Worm (Caenorhabditis elegans) whole organism, young adult: ENCODE data around the gene kin-20.

Experiments
- B0019.2 ChIP-seq: fragments of 200-800 bp; sonication (Bioruptor generic); conservative IDR thresholded peaks from 2 replicates; pipeline ENCODE4 v1.3.6; 2022; ENCODE audit warnings: missing genetic modification reagents, missing genetic modification characterization, missing compliant biosample characterization
- F37B4.10 ChIP-seq: fragments of 200-800 bp; sonication (Bioruptor generic); IDR thresholded peaks from 2 replicates; pipeline ENCODE4 v1.3.6; 2022; ENCODE audit warnings: missing genetic modification characterization, missing compliant biosample characterization
- T07F8.4 ChIP-seq: sonication (generic microtip); optimal IDR thresholded peaks from 2 replicates; lab custom pipeline; 2016; ENCODE audit warnings: mild to moderate bottlenecking, missing genetic modification characterization, moderate library complexity, missing compliant biosample characterization
- ceh-40 ChIP-seq: fragments of 200-800 bp; sonication (Bioruptor generic); IDR thresholded peaks from 2 replicates; pipeline ENCODE4 v1.3.6; 2022; ENCODE audit warnings: missing genetic modification characterization, missing compliant biosample characterization
- dpl-1 ChIP-seq: fragments of 150-350 bp; optimal IDR thresholded peaks from 2 replicates; lab custom pipeline; 2014; ENCODE audit warnings: missing biosample characterization, missing genetic modification reagents, missing genetic modification characterization
- egl-18 ChIP-seq: fragments of 200-800 bp; sonication (Bioruptor generic); IDR thresholded peaks from 2 replicates; pipeline ENCODE4 v1.3.6; 2022; ENCODE audit warnings: missing genetic modification reagents, missing genetic modification characterization, missing compliant biosample characterization
- him-1 ChIP-seq: sonication (generic microtip); optimal IDR thresholded peaks from 2 replicates; lab custom pipeline; 2016; ENCODE audit warnings: missing genotype, missing genetic modification reagents, missing genetic modification characterization, missing compliant biosample characterization
- nhr-179 ChIP-seq: sonication (generic microtip); optimal IDR thresholded peaks from 2 replicates; lab custom pipeline; 2016; ENCODE audit warnings: mild to moderate bottlenecking, missing genetic modification characterization, missing compliant biosample characterization
- nhr-90 ChIP-seq: sonication (generic microtip); optimal IDR thresholded peaks from 2 replicates; lab custom pipeline; 2016; ENCODE audit warnings: missing genotype, mild to moderate bottlenecking, missing genetic modification characterization, missing compliant biosample characterization
- pha-4 ChIP-seq: fragments of 150-350 bp; sonication (generic microtip); optimal IDR thresholded peaks from 2 replicates; lab custom pipeline; 2014; ENCODE audit warnings: missing biosample characterization, missing genetic modification reagents, missing genetic modification characterization
- unc-62 ChIP-seq: fragments of 150-350 bp; optimal IDR thresholded peaks from 2 replicates; lab custom pipeline; 2014; ENCODE audit warnings: missing biosample characterization, missing genetic modification reagents, missing genetic modification characterization
- zim-3 ChIP-seq: sonication (generic microtip); optimal IDR thresholded peaks from 2 replicates; lab custom pipeline; 2017; ENCODE audit warnings: mild to moderate bottlenecking, missing genetic modification characterization, moderate library complexity, missing compliant biosample characterization
- ztf-18 ChIP-seq: sonication (generic microtip); optimal IDR thresholded peaks from 2 replicates; lab custom pipeline; 2016; ENCODE audit warnings: missing genotype, mild to moderate bottlenecking, missing genetic modification characterization, missing compliant biosample characterization

DNA sequence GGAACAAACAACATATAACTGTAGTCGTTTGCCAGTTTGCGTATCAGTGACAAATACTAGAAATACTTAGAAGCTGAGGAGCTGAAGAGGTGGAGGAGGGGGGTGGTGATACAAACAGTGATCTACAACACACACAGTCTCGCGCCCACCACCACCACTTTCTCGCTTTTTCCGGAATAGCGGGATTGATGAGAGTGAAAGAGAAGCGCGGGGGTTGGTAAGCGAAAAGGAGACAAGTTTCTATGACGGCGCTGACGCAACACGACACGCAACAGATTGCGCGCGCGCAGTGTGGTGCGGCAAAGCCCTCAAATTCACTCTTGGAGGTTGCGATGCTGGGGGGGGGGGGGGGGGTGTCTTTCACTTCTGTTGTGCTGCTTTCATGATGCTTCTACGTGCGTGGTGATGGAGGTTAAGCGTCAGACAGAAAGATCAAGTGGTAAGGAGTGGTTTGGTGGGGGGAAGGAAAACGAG lies at the start of gene kin-20:
- no peak for TF ChIP-seq T07F8.4 (tag; lab: Kevin White, UChicago)
- TF ChIP-seq zim-3 (tag; lab: Kevin White, UChicago) = no peak
- no peak for TF ChIP-seq dpl-1 (GFP tag; lab: Kevin White, UChicago)
- TF ChIP-seq egl-18 (GFP tag; lab: Robert Waterston, UW) = no peak
- TF ChIP-seq pha-4 (tag; lab: Kevin White, UChicago) = no peak
- TF ChIP-seq F37B4.10 (GFP tag; lab: Robert Waterston, UW) = no peak
- TF ChIP-seq B0019.2 (GFP tag; lab: Robert Waterston, UW) = no peak
- no peak for TF ChIP-seq ztf-18 (tag; lab: Kevin White, UChicago)
- TF ChIP-seq unc-62 = no peak
- no peak for TF ChIP-seq nhr-179 (tag; lab: Kevin White, UChicago)
- no peak for TF ChIP-seq ceh-40 (GFP tag; lab: Robert Waterston, UW)
- TF ChIP-seq nhr-90 (tag; lab: Kevin White, UChicago) = no peak
- no peak for TF ChIP-seq him-1
